Worm (Caenorhabditis elegans): Measurements from ENCODE around the gene Y56A3A.31.

DNA sequence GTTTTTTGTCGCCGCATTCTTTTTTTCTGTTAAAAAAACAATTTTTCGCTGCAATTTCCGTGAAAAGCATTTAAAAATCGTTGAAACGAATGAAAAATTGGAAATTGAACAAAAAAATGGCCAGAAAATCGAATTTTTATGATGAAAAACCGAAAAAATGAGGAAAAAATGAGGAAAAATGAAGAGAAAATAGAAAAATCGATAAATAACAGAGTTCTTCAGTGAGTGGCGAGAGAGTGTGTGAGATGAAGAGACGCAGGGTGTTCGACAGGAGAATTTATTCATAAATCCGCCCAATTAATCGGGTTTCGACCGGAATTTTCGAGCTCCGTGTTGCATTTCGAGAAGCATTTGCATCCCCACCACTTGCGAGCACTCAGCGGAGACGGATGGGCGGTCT, 2.9 kb upstream of the Y56A3A.31 start, which contains the start of gene Y56A3A.28:
- TF ChIP-seq nhr-23 (tag; optimal IDR thresholded peaks at IDR 0.05) (no peak), elt-1 (tag; optimal IDR thresholded peaks at IDR 0.05) (no peak)

Data from whole organism, L3 larva.